Fruit fly (Drosophila melanogaster) whole organism, embryonic: Measurements from ENCODE around the gene CG2854.

Source experiments
- Ada2b ChIP-seq: fragments of 200-800 bp; sonication (Bioruptor generic); IDR thresholded peaks from 2 replicates; pipeline ENCODE4 v1.3.6; 2022; ENCODE audit warnings: missing biosample characterization, missing genetic modification characterization
- Aef1 ChIP-seq: fragments of 200-800 bp; sonication (Bioruptor generic); IDR thresholded peaks from 3 replicates; pipeline ENCODE4 v1.3.6; 2022; ENCODE audit warnings: missing biosample characterization, missing genetic modification characterization
- BtbVII ChIP-seq: fragments of 200-800 bp; sonication (Bioruptor generic); optimal IDR thresholded peaks from 3 replicates; lab custom pipeline; 2017; ENCODE audit warnings: missing biosample characterization, mild to moderate bottlenecking, missing genetic modification characterization
- CG10267 ChIP-seq: fragments of 200-800 bp; sonication (Bioruptor generic); optimal IDR thresholded peaks from 2 replicates; lab custom pipeline; 2018; ENCODE audit warnings: missing biosample characterization, mild to moderate bottlenecking, missing genetic modification characterization, moderate library complexity
- CG10543 ChIP-seq: fragments of 200-800 bp; sonication (Bioruptor generic); optimal IDR thresholded peaks from 3 replicates; lab custom pipeline; 2017; ENCODE audit warnings: missing biosample characterization, mild to moderate bottlenecking, missing genetic modification characterization, moderate library complexity
- CG10654 ChIP-seq: fragments of 200-800 bp; sonication (Bioruptor generic); optimal IDR thresholded peaks from 2 replicates; lab custom pipeline; 2016; ENCODE audit warnings: missing biosample characterization, missing genetic modification characterization
- CG10959 ChIP-seq: fragments of 200-800 bp; sonication (Bioruptor generic); IDR thresholded peaks from 2 replicates; pipeline ENCODE4 v1.3.6; 2022; ENCODE audit warnings: missing biosample characterization, missing genetic modification characterization
- CG12219 ChIP-seq: fragments of 200-800 bp; sonication (Bioruptor generic); optimal IDR thresholded peaks from 3 replicates; lab custom pipeline; 2018; ENCODE audit warnings: missing biosample characterization, mild to moderate bottlenecking, missing genetic modification characterization
- CG15011 ChIP-seq: fragments of 200-800 bp; sonication (Bioruptor generic); optimal IDR thresholded peaks from 3 replicates; lab custom pipeline; 2018; ENCODE audit warnings: missing biosample characterization, mild to moderate bottlenecking, missing genetic modification characterization
- CG17568 ChIP-seq: fragments of 200-800 bp; sonication (Bioruptor generic); optimal IDR thresholded peaks from 2 replicates; lab custom pipeline; 2018; ENCODE audit warnings: missing biosample characterization, mild to moderate bottlenecking, missing genetic modification characterization, moderate library complexity
- CG18011 ChIP-seq: fragments of 200-800 bp; sonication (Bioruptor generic); optimal IDR thresholded peaks from 2 replicates; lab custom pipeline; 2017; ENCODE audit warnings: missing biosample characterization, missing genetic modification characterization, mild to moderate bottlenecking, moderate library complexity, missing genotype
- CG2202 ChIP-seq: fragments of 200-800 bp; sonication (Bioruptor generic); optimal IDR thresholded peaks from 2 replicates; lab custom pipeline; 2018; ENCODE audit warnings: missing biosample characterization, mild to moderate bottlenecking, missing genetic modification characterization
- CG2712 ChIP-seq: fragments of 200-800 bp; optimal IDR thresholded peaks from 3 replicates; lab custom pipeline; 2019; ENCODE audit warnings: missing biosample characterization, mild to moderate bottlenecking, missing genetic modification characterization, moderate library complexity
- CG3281 ChIP-seq: fragments of 200-800 bp; sonication (Bioruptor generic); optimal IDR thresholded peaks from 3 replicates; lab custom pipeline; 2017; ENCODE audit warnings: missing biosample characterization, mild to moderate bottlenecking, missing genetic modification characterization
- CG4360 ChIP-seq: fragments of 200-800 bp; sonication (Bioruptor generic); IDR thresholded peaks from 2 replicates; pipeline ENCODE4 v1.3.6; 2022; ENCODE audit warnings: missing biosample characterization, missing genetic modification characterization
- CG4404 ChIP-seq: fragments of 200-800 bp; sonication (Bioruptor generic); IDR thresholded peaks from 2 replicates; pipeline ENCODE4 v1.3.6; 2022; ENCODE audit warnings: missing biosample characterization, missing genetic modification characterization
- CG4707 ChIP-seq: fragments of 200-800 bp; sonication (Bioruptor generic); optimal IDR thresholded peaks from 2 replicates; lab custom pipeline; 2018; ENCODE audit warnings: missing biosample characterization, mild to moderate bottlenecking, missing genetic modification characterization, moderate library complexity
- CG6654 ChIP-seq: fragments of 200-800 bp; sonication (Bioruptor generic); optimal IDR thresholded peaks from 2 replicates; lab custom pipeline; 2017; ENCODE audit warnings: missing biosample characterization, mild to moderate bottlenecking, missing genetic modification characterization
- CG6791 ChIP-seq: fragments of 200-800 bp; sonication (Bioruptor generic); IDR thresholded peaks from 3 replicates; pipeline ENCODE4 v1.3.6; 2022; ENCODE audit warnings: missing biosample characterization, missing genetic modification characterization; ENCODE audit not compliant: partially characterized antibody
- CG8089 ChIP-seq: fragments of 200-800 bp; sonication (Bioruptor generic); optimal IDR thresholded peaks from 3 replicates; lab custom pipeline; 2016; ENCODE audit warnings: missing biosample characterization, missing genetic modification characterization
- CG8765 ChIP-seq: fragments of 200-800 bp; sonication (Bioruptor generic); IDR thresholded peaks from 2 replicates; pipeline ENCODE4 v1.3.6; 2022; ENCODE audit warnings: missing biosample characterization, missing genetic modification characterization
- CG9817 ChIP-seq: fragments of 200-800 bp; sonication (Bioruptor generic); optimal IDR thresholded peaks from 2 replicates; lab custom pipeline; 2018; ENCODE audit warnings: missing biosample characterization, mild to moderate bottlenecking, missing genetic modification characterization, moderate library complexity
- CG9932 ChIP-seq: fragments of 200-800 bp; sonication (Bioruptor generic); IDR thresholded peaks from 2 replicates; pipeline ENCODE4 v1.3.6; 2022; ENCODE audit warnings: missing biosample characterization, missing genetic modification characterization
- Chrac-16 ChIP-seq: fragments of 200-800 bp; sonication (Bioruptor generic); optimal IDR thresholded peaks from 3 replicates; lab custom pipeline; 2016; ENCODE audit warnings: missing biosample characterization, missing genetic modification characterization
- CrebB ChIP-seq: fragments of 200-800 bp; sonication (Bioruptor generic); optimal IDR thresholded peaks from 3 replicates; lab custom pipeline; 2018; ENCODE audit warnings: missing biosample characterization, mild to moderate bottlenecking, missing genetic modification characterization
- Dad ChIP-seq: fragments of 200-800 bp; sonication (Bioruptor generic); optimal IDR thresholded peaks from 3 replicates; lab custom pipeline; 2016; ENCODE audit warnings: missing biosample characterization, missing genetic modification characterization
- Doc2 ChIP-seq: fragments of 200-800 bp; sonication (Bioruptor generic); IDR thresholded peaks from 2 replicates; pipeline ENCODE4 v1.3.6; 2022; ENCODE audit warnings: missing biosample characterization, missing genetic modification characterization
- Ets65A ChIP-seq: fragments of 200-800 bp; sonication (Bioruptor generic); peaks from one replicate; lab custom pipeline; 2016; ENCODE audit warnings: missing biosample characterization, missing genetic modification characterization
- HLHmδ ChIP-seq: fragments of 200-800 bp; sonication (Bioruptor generic); optimal IDR thresholded peaks from 2 replicates; lab custom pipeline; 2018; ENCODE audit warnings: missing biosample characterization, mild to moderate bottlenecking, missing genetic modification characterization, moderate library complexity
- HmgZ ChIP-seq: fragments of 200-800 bp; sonication (Bioruptor generic); optimal IDR thresholded peaks from 2 replicates; lab custom pipeline; 2018; ENCODE audit warnings: missing biosample characterization, mild to moderate bottlenecking, missing genetic modification characterization
- Hmx ChIP-seq: fragments of 200-800 bp; sonication (Bioruptor generic); optimal IDR thresholded peaks from 2 replicates; lab custom pipeline; 2016; ENCODE audit warnings: missing biosample characterization, missing genetic modification characterization
- Med ChIP-seq: fragments of 200-800 bp; sonication (Bioruptor generic); peaks from one replicate; lab custom pipeline; 2016; ENCODE audit warnings: missing biosample characterization, missing genetic modification characterization, mild to moderate bottlenecking, inconsistent platforms, moderate library complexity
- Mrtf ChIP-seq: fragments of 200-800 bp; sonication (Bioruptor generic); IDR thresholded peaks from 3 replicates; pipeline ENCODE4 v1.3.6; 2022; ENCODE audit warnings: missing biosample characterization, missing genetic modification characterization
- NK7.1 ChIP-seq: fragments of 200-800 bp; sonication (Bioruptor generic); optimal IDR thresholded peaks from 3 replicates; lab custom pipeline; 2016; ENCODE audit warnings: missing biosample characterization, missing genetic modification characterization
- Pdp1 ChIP-seq, 2 experiments: fragments of 200-800 bp; sonication (Bioruptor generic); optimal IDR thresholded peaks; 3 replicates each; lab custom pipeline; 2016; ENCODE audit warnings: missing biosample characterization in 2 of 2, missing genetic modification characterization in 2 of 2, mild to moderate bottlenecking in 1 of 2, moderate library complexity in 1 of 2
- Side ChIP-seq: fragments of 200-800 bp; sonication (Bioruptor generic); optimal IDR thresholded peaks from 2 replicates; lab custom pipeline; 2016; ENCODE audit warnings: missing biosample characterization, missing genetic modification characterization
- ac ChIP-seq: fragments of 200-800 bp; sonication (Bioruptor generic); optimal IDR thresholded peaks from 3 replicates; lab custom pipeline; 2017; ENCODE audit warnings: missing biosample characterization, mild to moderate bottlenecking, missing genetic modification characterization
- aop ChIP-seq: fragments of 200-800 bp; sonication (Bioruptor generic); IDR thresholded peaks from 2 replicates; pipeline ENCODE4 v1.3.6; 2022; ENCODE audit warnings: missing biosample characterization, missing genetic modification characterization
- dpn ChIP-seq, 2 experiments: fragments of 200-800 bp; sonication (Bioruptor generic); optimal IDR thresholded peaks; 3 replicates each; lab custom pipeline; 2016; ENCODE audit warnings: missing biosample characterization in 2 of 2, missing genetic modification characterization in 2 of 2
- ftz-f1 ChIP-seq: fragments of 200-800 bp; sonication (Bioruptor generic); optimal IDR thresholded peaks from 2 replicates; lab custom pipeline; 2016; ENCODE audit warnings: missing biosample characterization, missing genetic modification characterization
- kah ChIP-seq: fragments of 200-800 bp; sonication (Bioruptor generic); optimal IDR thresholded peaks from 2 replicates; lab custom pipeline; 2018; ENCODE audit warnings: missing biosample characterization, mild to moderate bottlenecking, missing genetic modification characterization
- mam ChIP-seq: fragments of 200-800 bp; sonication (Bioruptor generic); optimal IDR thresholded peaks from 3 replicates; lab custom pipeline; 2016; ENCODE audit warnings: missing biosample characterization, missing genetic modification characterization
- otp ChIP-seq: fragments of 200-800 bp; sonication (Bioruptor generic); IDR thresholded peaks from 3 replicates; pipeline ENCODE4, ENCODE4 v1.3.6; 2022; ENCODE audit warnings: missing biosample characterization, missing genetic modification characterization
- psq ChIP-seq: fragments of 200-800 bp; sonication (Bioruptor generic); optimal IDR thresholded peaks from 2 replicates; lab custom pipeline; 2017; ENCODE audit warnings: missing biosample characterization, missing genetic modification characterization
- ranshi ChIP-seq: fragments of 200-800 bp; sonication (Bioruptor generic); IDR thresholded peaks from 2 replicates; pipeline ENCODE4 v1.3.6; 2022; ENCODE audit warnings: missing biosample characterization, missing genetic modification characterization
- sens ChIP-seq: fragments of 200-800 bp; sonication (Bioruptor generic); peaks from one replicate; lab custom pipeline; 2016; ENCODE audit warnings: missing biosample characterization, missing genetic modification characterization
- sim ChIP-seq: fragments of 200-800 bp; sonication (Bioruptor generic); IDR thresholded peaks from 2 replicates; pipeline ENCODE4 v1.3.6; 2022; ENCODE audit warnings: missing biosample characterization, missing genetic modification characterization
- stc ChIP-seq: fragments of 200-800 bp; sonication (Bioruptor generic); IDR thresholded peaks from 2 replicates; pipeline ENCODE4 v1.3.6; 2022; ENCODE audit warnings: missing biosample characterization, missing genetic modification characterization
- tin ChIP-seq: fragments of 200-800 bp; sonication (Bioruptor generic); optimal IDR thresholded peaks from 3 replicates; lab custom pipeline; 2016; ENCODE audit warnings: missing biosample characterization, missing genetic modification characterization
- unc-4 ChIP-seq: fragments of 200-800 bp; sonication (Bioruptor generic); IDR thresholded peaks from 2 replicates; pipeline ENCODE4 v1.3.6; 2022; ENCODE audit warnings: missing biosample characterization, missing genetic modification characterization; ENCODE audit not compliant: partially characterized antibody

CG2854 gene

DNA sequence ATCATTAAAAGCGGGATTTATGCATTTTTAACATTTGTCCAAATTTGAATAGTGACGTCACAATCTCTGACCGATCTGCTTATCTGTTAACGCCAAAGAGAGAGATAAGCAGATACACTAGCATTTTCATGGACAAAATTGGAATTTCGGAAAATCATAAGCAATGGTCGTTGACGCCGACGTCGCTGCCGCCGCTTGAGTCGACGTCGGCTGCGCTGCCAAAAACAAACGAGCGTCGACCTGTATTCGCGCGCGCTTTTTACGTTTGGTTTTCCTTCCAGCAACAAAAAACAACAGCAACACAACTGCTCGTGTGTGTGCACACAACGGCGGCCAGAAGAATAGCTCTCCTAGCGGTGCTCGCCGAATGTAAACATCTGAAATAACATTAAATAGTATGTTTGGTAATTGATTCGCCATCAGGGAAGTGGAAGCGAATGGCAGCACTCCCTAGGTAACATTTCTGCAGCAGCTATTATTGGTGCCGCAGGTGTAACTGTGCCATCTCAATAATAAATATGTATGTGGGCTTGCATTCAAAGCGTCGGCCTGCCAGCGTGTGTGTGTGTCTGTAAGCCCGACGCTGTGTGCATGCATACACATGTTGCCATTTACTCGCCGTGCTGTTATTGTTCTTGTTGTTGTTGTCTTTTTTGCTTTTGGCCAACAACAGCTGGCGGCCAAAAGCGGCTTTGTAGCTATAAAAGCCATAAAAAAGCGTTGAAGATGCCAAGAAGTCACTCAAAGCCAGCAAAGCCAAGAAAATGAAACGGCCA, 26.4 kb upstream of the CG2854 start (continued):
- TF ChIP-seq CG2712 (peak; percentile 95), CG18011 (GFP tag; lab: Kevin White, UChicago) (peak; percentile 80), CrebB (tag; lab: Kevin White, UChicago) (peak; percentile 94), ac (peak; percentile 63), dpn (GFP tag; optimal IDR thresholded peaks at IDR 0.05; lab: Kevin White, UChicago) (peak; percentile 88 to 90), CG4707 (GFP tag; lab: Kevin White, UChicago) (peak; percentile 91), Aef1 (GFP tag; lab: Robert Waterston, UW) (peak; percentile 98), CG10543 (GFP tag; lab: Kevin White, UChicago) (peak; percentile 30), CG6791 (GFP tag; lab: Robert Waterston, UW) (no peak), Dad (peak; percentile 93), CG2202 (tag; lab: Kevin White, UChicago) (peak; percentile 83), stc (GFP tag; lab: Robert Waterston, UW) (peak; percentile 97), CG15011 (GFP tag; lab: Kevin White, UChicago) (peak; percentile 86), CG12219 (GFP tag; lab: Kevin White, UChicago) (peak; percentile 97), Hmx (GFP tag; lab: Kevin White, UChicago) (peak; percentile 60), CG3281 (GFP tag; lab: Kevin White, UChicago) (peak; percentile 88), Side (GFP tag; lab: Kevin White, UChicago) (peak; percentile 85), aop (GFP tag; lab: Robert Waterston, UW) (peak; percentile 94), CG10267 (tag; lab: Kevin White, UChicago) (peak; percentile 84), otp (peak; percentile 98), ftz-f1 (peak; percentile 35), CG9932 (GFP tag; lab: Robert Waterston, UW) (peak; percentile 94), CG9817 (tag; lab: Kevin White, UChicago) (peak; percentile 90), psq (GFP tag; lab: Kevin White, UChicago) (peak; percentile 79), Ets65A (peak; percentile 98), Ada2b (GFP tag; lab: Robert Waterston, UW) (peak; percentile 95), kah (peak; percentile 87), CG4404 (GFP tag; lab: Robert Waterston, UW) (peak; percentile 91), Chrac-16 (GFP tag; lab: Kevin White, UChicago) (peak; percentile 88), mam (GFP tag; lab: Kevin White, UChicago) (peak; percentile 89), CG6654 (GFP tag; lab: Kevin White, UChicago) (peak; percentile 85), Doc2 (GFP tag; lab: Robert Waterston, UW) (peak; percentile 73), HmgZ (tag; lab: Kevin White, UChicago) (peak; percentile 94), unc-4 (GFP tag; lab: Robert Waterston, UW) (no peak), sens (GFP tag; lab: Kevin White, UChicago) (peak; percentile 99), Pdp1 (GFP tag; optimal IDR thresholded peaks at IDR 0.05; lab: Kevin White, UChicago) (peak; percentile 84 to 90), tin (peak; percentile 89), ranshi (peak; percentile 97), CG8765 (GFP tag; lab: Robert Waterston, UW) (peak; percentile 87), Med (GFP tag; lab: Kevin White, UChicago) (peak; percentile 99), CG17568 (GFP tag; lab: Kevin White, UChicago) (peak; percentile 94), NK7.1 (peak; percentile 90), CG10654 (GFP tag; lab: Kevin White, UChicago) (peak; percentile 84), CG4360 (peak; percentile 81), sim (GFP tag; lab: Robert Waterston, UW) (peak; percentile 93), HLHmδ (GFP tag; lab: Kevin White, UChicago) (no peak), Mrtf (peak; percentile 96), CG8089 (GFP tag; lab: Kevin White, UChicago) (peak; percentile 93), BtbVII (GFP tag; lab: Kevin White, UChicago) (peak; percentile 91), CG10959 (GFP tag; lab: Robert Waterston, UW) (peak; percentile 90)
